Worm (Caenorhabditis elegans) whole organism, L2 larva: Measurements from ENCODE around the gene pud-1.2.
A peak's percentile ranks its signal among the peaks of the same experiment; 100 is the strongest.

Experiments
- C34F6.9 ChIP-seq: fragments of 150-350 bp; optimal IDR thresholded peaks from 2 replicates; lab custom pipeline; 2014; ENCODE audit warnings: missing biosample characterization, missing genetic modification characterization
- F13H6.1 ChIP-seq: sonication (generic microtip); optimal IDR thresholded peaks from 2 replicates; lab custom pipeline; 2016; ENCODE audit warnings: missing genetic modification characterization, missing compliant biosample characterization
- R02D3.7 ChIP-seq: fragments of 150-350 bp; optimal IDR thresholded peaks from 2 replicates; lab custom pipeline; 2014; ENCODE audit warnings: missing biosample characterization, missing genetic modification characterization
- Y55F3AM.14 ChIP-seq: fragments of 200-800 bp; sonication (Bioruptor generic); optimal IDR thresholded peaks from 2 replicates; lab custom pipeline; 2018; ENCODE audit warnings: mild to moderate bottlenecking, missing genetic modification characterization, missing compliant biosample characterization
- alr-1 ChIP-seq: fragments of 150-350 bp; optimal IDR thresholded peaks from 2 replicates; lab custom pipeline; 2014; ENCODE audit warnings: missing biosample characterization, missing genetic modification characterization
- blmp-1 ChIP-seq: sonication (generic microtip); optimal IDR thresholded peaks from 2 replicates; lab custom pipeline; 2017; ENCODE audit warnings: missing genetic modification characterization, mild to moderate bottlenecking, missing compliant biosample characterization, antibody characterized with exemption, moderate library complexity; ENCODE audit not compliant: insufficient read depth
- ceh-16 ChIP-seq: fragments of 150-350 bp; optimal IDR thresholded peaks from 2 replicates; lab custom pipeline; 2014; ENCODE audit warnings: missing biosample characterization, missing genetic modification characterization
- ceh-82 ChIP-seq: fragments of 150-350 bp; optimal IDR thresholded peaks from 2 replicates; lab custom pipeline; 2014; ENCODE audit warnings: missing biosample characterization, missing genetic modification characterization
- crh-2 ChIP-seq: sonication (generic microtip); optimal IDR thresholded peaks from 2 replicates; lab custom pipeline; 2017; ENCODE audit warnings: missing biosample characterization, missing genetic modification characterization
- egl-27 ChIP-seq: sonication (generic microtip); optimal IDR thresholded peaks from 3 replicates; lab custom pipeline; 2017; ENCODE audit warnings: missing biosample characterization, missing genetic modification reagents, missing genetic modification characterization
- fos-1 ChIP-seq: fragments of 150-350 bp; optimal IDR thresholded peaks from 2 replicates; lab custom pipeline; 2014; ENCODE audit warnings: missing biosample characterization, missing genetic modification characterization
- gmeb-1 ChIP-seq: fragments of 150-350 bp; optimal IDR thresholded peaks from 2 replicates; lab custom pipeline; 2014; ENCODE audit warnings: missing biosample characterization, missing genetic modification characterization
- lin-11 ChIP-seq: fragments of 150-350 bp; sonication (generic microtip); optimal IDR thresholded peaks from 2 replicates; lab custom pipeline; 2014; ENCODE audit warnings: missing biosample characterization, missing genetic modification characterization, inconsistent platforms, mixed read lengths
- lsy-2 ChIP-seq, 2 experiments: fragments of 150-350 bp in 1 of 2; sonication (generic microtip) in 1 of 2; optimal IDR thresholded peaks; 2 replicates each; lab custom pipeline; 2014 to 2017; ENCODE audit warnings: missing biosample characterization in 2 of 2, missing genetic modification characterization in 2 of 2
- mdl-1 ChIP-seq, 2 experiments: fragments of 150-350 bp in 1 of 2; sonication (generic microtip) in 1 of 2; optimal IDR thresholded peaks; 2 replicates each; lab custom pipeline; 2017; ENCODE audit warnings: missing biosample characterization in 2 of 2, missing genetic modification characterization in 2 of 2
- nhr-10 ChIP-seq: sonication (generic microtip); optimal IDR thresholded peaks from 2 replicates; lab custom pipeline; 2017; ENCODE audit warnings: missing biosample characterization, missing genetic modification characterization
- nhr-11 ChIP-seq: fragments of 150-350 bp; optimal IDR thresholded peaks from 2 replicates; lab custom pipeline; 2014; ENCODE audit warnings: missing biosample characterization, missing genetic modification characterization
- nhr-12 ChIP-seq: fragments of 150-350 bp; optimal IDR thresholded peaks from 2 replicates; lab custom pipeline; 2014; ENCODE audit warnings: missing biosample characterization, missing genetic modification characterization
- nhr-129 ChIP-seq: fragments of 150-350 bp; optimal IDR thresholded peaks from 2 replicates; lab custom pipeline; 2014; ENCODE audit warnings: missing biosample characterization, missing genetic modification characterization
- nhr-23 ChIP-seq: fragments of 150-350 bp; optimal IDR thresholded peaks from 2 replicates; lab custom pipeline; 2014; ENCODE audit warnings: missing biosample characterization, missing genetic modification reagents, missing genetic modification characterization
- nhr-237 ChIP-seq: fragments of 150-350 bp; optimal IDR thresholded peaks from 2 replicates; lab custom pipeline; 2014; ENCODE audit warnings: missing biosample characterization, missing genetic modification characterization
- nhr-25 ChIP-seq: fragments of 150-350 bp; sonication (generic microtip); optimal IDR thresholded peaks from 3 replicates; lab custom pipeline; 2014; ENCODE audit warnings: missing biosample characterization, missing genetic modification characterization
- nhr-6 ChIP-seq: fragments of 150-350 bp; optimal IDR thresholded peaks from 2 replicates; lab custom pipeline; 2014; ENCODE audit warnings: missing biosample characterization, missing genetic modification characterization
- peb-1 ChIP-seq: fragments of 150-350 bp; optimal IDR thresholded peaks from 2 replicates; lab custom pipeline; 2014; ENCODE audit warnings: missing biosample characterization, missing genetic modification characterization
- sem-4 ChIP-seq: fragments of 150-350 bp; optimal IDR thresholded peaks from 2 replicates; lab custom pipeline; 2014; ENCODE audit warnings: missing biosample characterization, missing genetic modification reagents, missing genetic modification characterization
- skn-1 ChIP-seq: sonication (generic microtip); optimal IDR thresholded peaks from 2 replicates; lab custom pipeline; 2017; ENCODE audit warnings: missing biosample characterization, missing genetic modification characterization
- sma-9 ChIP-seq, 2 experiments: fragments of 150-350 bp in 1 of 2; sonication (generic microtip) in 1 of 2; optimal IDR thresholded peaks; 2 replicates each; lab custom pipeline; 2014 to 2016; ENCODE audit warnings: missing genetic modification characterization in 2 of 2, mild to moderate bottlenecking in 1 of 2, missing biosample characterization in 1 of 2, missing compliant biosample characterization in 1 of 2, missing genetic modification reagents in 1 of 2, moderate library complexity in 1 of 2
- snpc-4 ChIP-seq: fragments of 150-350 bp; optimal IDR thresholded peaks from 2 replicates; lab custom pipeline; 2014; ENCODE audit warnings: missing biosample characterization, missing genetic modification characterization
- unc-39 ChIP-seq: fragments of 150-350 bp; optimal IDR thresholded peaks from 2 replicates; lab custom pipeline; 2014; ENCODE audit warnings: missing biosample characterization, missing genetic modification characterization
- unc-55 ChIP-seq: fragments of 150-350 bp; sonication (generic microtip); optimal IDR thresholded peaks from 3 replicates; lab custom pipeline; 2014; ENCODE audit warnings: missing biosample characterization, missing genetic modification reagents, missing genetic modification characterization
- unc-62 ChIP-seq: fragments of 150-350 bp; optimal IDR thresholded peaks from 2 replicates; lab custom pipeline; 2014; ENCODE audit warnings: missing biosample characterization, missing genetic modification reagents, missing genetic modification characterization
- ztf-1 ChIP-seq: fragments of 200-800 bp; sonication (Bioruptor generic); conservative IDR thresholded peaks from 2 replicates; pipeline ENCODE4 v1.3.6; 2022; ENCODE audit warnings: missing genetic modification characterization, missing compliant biosample characterization

pud-1.2 gene

DNA sequence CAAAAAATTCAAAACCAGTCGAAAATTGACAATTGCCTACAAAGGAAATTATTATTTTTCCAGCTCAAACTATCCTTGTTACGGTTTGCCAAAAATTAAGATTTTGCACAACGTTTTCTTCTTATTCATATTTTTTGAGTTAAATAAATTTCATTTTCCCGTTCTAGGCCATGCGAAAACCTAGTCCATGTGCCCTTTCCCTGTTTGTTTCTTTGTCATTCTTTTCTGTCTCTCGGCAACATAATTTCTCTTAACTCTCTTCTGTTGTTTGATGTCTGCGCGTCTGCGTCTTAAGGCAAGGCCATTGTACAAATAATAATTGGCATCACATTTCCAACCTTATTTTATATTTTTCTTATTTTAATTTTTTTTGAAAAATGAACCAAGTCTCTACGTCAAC is 40.9 kb downstream of the pud-1.2 start, which contains the start of gene nhr-228:
Gene nhr-228, plus strand, starts transcription at position 261 of the 400 bp plus-strand sequence.
- TF ChIP-seq C34F6.9 (peak; percentile 60), skn-1 (tag; lab: Kevin White, UChicago) (peak; percentile 77), egl-27 (tag; lab: Kevin White, UChicago) (no peak), nhr-23 (tag; lab: Kevin White, UChicago) (no peak), peb-1 (tag; lab: Kevin White, UChicago) (no peak), sma-9 (GFP tag; optimal IDR thresholded peaks at IDR 0.05; lab: Kevin White, UChicago) (peak; percentile 45), sma-9 (tag; optimal IDR thresholded peaks at IDR 0.05; lab: Kevin White, UChicago) (no peak), lin-11 (tag; lab: Kevin White, UChicago) (no peak), snpc-4 (tag; lab: Kevin White, UChicago) (no peak), gmeb-1 (peak; percentile 13), ztf-1 (GFP tag; lab: Robert Waterston, UW) (no peak), lsy-2 (tag; optimal IDR thresholded peaks at IDR 0.05; lab: Kevin White, UChicago) (peak in 1 of 2 experiments; percentile 54), blmp-1 (tag; lab: Kevin White, UChicago) (peak; percentile 19), R02D3.7 (tag; lab: Kevin White, UChicago) (no peak), nhr-25 (tag; lab: Kevin White, UChicago) (peak; percentile 15), nhr-129 (tag; lab: Kevin White, UChicago) (peak; percentile 41), unc-55 (GFP tag; lab: Kevin White, UChicago) (peak; percentile 29), nhr-11 (tag; lab: Kevin White, UChicago) (no peak), Y55F3AM.14 (GFP tag; lab: Kevin White, UChicago) (no peak), F13H6.1 (tag; lab: Kevin White, UChicago) (peak; percentile 15), fos-1 (tag; lab: Kevin White, UChicago) (peak; percentile 74), crh-2 (tag; lab: Kevin White, UChicago) (peak; percentile 17), nhr-10 (no peak)

DNA sequence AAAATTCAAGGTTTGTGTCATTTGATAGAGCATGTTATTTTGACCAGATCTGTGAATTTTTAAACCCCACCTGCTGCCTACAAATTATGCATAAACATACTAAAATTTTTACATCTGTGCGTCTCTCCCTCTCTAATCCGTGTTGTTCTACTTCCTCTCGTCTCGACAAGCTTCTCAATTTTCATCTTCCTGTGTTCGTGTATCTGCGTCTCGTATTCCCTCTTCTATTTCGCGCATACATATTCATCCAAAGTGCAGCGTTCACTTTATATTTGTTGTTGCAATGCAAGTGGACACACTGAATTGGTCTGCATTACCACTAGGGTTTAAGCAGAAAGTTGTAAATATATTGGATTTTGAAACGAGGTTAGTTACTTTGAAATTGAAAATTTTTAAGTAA is 43.8 kb downstream of the pud-1.2 start, which contains the start of gene fbxa-137:
Gene fbxa-137, plus strand, starts transcription at position 274 of the 400 bp plus-strand sequence.
- TF ChIP-seq nhr-237 (tag; lab: Kevin White, UChicago) = no peak
- no peak for TF ChIP-seq mdl-1 (tag; optimal IDR thresholded peaks at IDR 0.05; lab: Kevin White, UChicago)
- TF ChIP-seq F13H6.1 (tag; lab: Kevin White, UChicago) = no peak
- TF ChIP-seq nhr-12 (tag; lab: Kevin White, UChicago) = no peak
- no peak for TF ChIP-seq nhr-23 (tag; lab: Kevin White, UChicago)
- no peak for TF ChIP-seq ceh-82
- TF ChIP-seq nhr-10 = no peak
- TF ChIP-seq unc-55 (GFP tag; lab: Kevin White, UChicago) = peak; percentile 62
- no peak for TF ChIP-seq unc-39 (tag; lab: Kevin White, UChicago)
- TF ChIP-seq sem-4 (tag; lab: Kevin White, UChicago) = no peak
- no peak for TF ChIP-seq nhr-129 (tag; lab: Kevin White, UChicago)
- peak; percentile 21 for TF ChIP-seq C34F6.9

DNA sequence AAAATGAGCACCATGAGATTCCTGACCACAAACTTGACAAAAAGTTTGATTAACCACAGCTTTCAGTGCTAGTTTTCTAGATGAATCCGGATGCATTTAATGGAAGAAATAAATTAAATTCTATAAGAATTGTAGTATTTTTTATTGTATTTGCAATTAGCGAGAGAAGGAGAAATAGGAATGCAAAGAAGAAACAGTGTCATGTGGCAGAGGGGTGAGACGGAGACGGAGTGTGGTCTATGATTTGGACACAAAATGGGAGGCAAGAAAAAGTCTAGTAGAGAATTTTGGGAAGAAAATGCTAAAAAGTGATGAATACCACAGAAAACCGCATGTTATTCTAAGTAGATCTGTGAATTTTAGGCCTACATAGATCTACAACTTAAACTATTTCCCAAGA is 44.3 kb downstream of the pud-1.2 start, which contains the start of gene nhr-59:
Gene nhr-59, minus strand, starts transcription at position 214 of the 400 bp plus-strand sequence.
- TF ChIP-seq nhr-23 (tag; lab: Kevin White, UChicago) = no peak
- peak; percentile 13 for TF ChIP-seq nhr-129 (tag; lab: Kevin White, UChicago)
- TF ChIP-seq unc-62 (GFP tag; lab: Kevin White, UChicago) = no peak
- no peak for TF ChIP-seq egl-27 (tag; lab: Kevin White, UChicago)
- TF ChIP-seq peb-1 (tag; lab: Kevin White, UChicago) = no peak
- no peak for TF ChIP-seq alr-1 (tag; lab: Kevin White, UChicago)
- TF ChIP-seq, all 48 proteins: peak for 1

DNA sequence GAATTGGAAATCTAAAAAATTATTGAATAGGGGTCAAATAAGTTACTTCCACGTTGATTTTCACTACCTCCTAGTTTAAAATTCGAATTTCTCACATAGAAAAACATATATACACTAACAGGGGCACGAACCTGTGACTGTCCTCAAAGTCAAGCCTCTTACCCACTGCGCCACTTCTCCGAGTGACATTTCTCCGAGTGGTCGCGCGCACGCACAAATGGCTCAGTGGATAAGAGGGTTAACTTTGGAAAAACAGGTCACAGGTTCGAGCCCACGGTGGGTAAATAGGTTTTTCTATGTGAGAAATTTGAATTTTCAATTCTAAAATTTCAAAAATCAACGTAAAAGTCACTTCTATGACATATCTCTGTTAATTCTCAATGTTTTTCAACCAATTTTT is 45.1 kb downstream of the pud-1.2 start:
- no peak for TF ChIP-seq nhr-6 (tag; lab: Kevin White, UChicago)
- TF ChIP-seq ceh-16 (tag; lab: Kevin White, UChicago) = no peak
- TF ChIP-seq unc-39 (tag; lab: Kevin White, UChicago) = no peak
